Fruit fly (Drosophila melanogaster) whole organism, embryonic: ENCODE measurements around the gene CG13616.
A peak's percentile ranks its signal among the peaks of the same experiment; 100 is the strongest.

Source experiments
- BEAF-32 ChIP-seq: fragments of 200-800 bp; sonication (Bioruptor generic); optimal IDR thresholded peaks from 3 replicates; lab custom pipeline; 2017; ENCODE audit warnings: missing biosample characterization, missing genetic modification characterization, mild to moderate bottlenecking, moderate library complexity, missing genetic modification reagents
- CG10147 ChIP-seq: fragments of 200-800 bp; sonication (Bioruptor generic); optimal IDR thresholded peaks from 2 replicates; lab custom pipeline; 2019; ENCODE audit warnings: missing biosample characterization, mild to moderate bottlenecking, missing genetic modification characterization, moderate library complexity
- CG11560 ChIP-seq: fragments of 200-800 bp; sonication (Bioruptor generic); IDR thresholded peaks from 3 replicates; pipeline ENCODE4 v1.3.6; 2022; ENCODE audit warnings: missing biosample characterization, missing genetic modification characterization
- CG11723 ChIP-seq: fragments of 200-800 bp; sonication (Bioruptor generic); optimal IDR thresholded peaks from 2 replicates; lab custom pipeline; 2017; ENCODE audit warnings: missing biosample characterization, mild to moderate bottlenecking, missing genetic modification characterization
- CG12744 ChIP-seq: fragments of 200-800 bp; sonication (Bioruptor generic); optimal IDR thresholded peaks from 2 replicates; lab custom pipeline; 2016; ENCODE audit warnings: missing biosample characterization, missing genetic modification characterization
- CG15011 ChIP-seq: fragments of 200-800 bp; sonication (Bioruptor generic); optimal IDR thresholded peaks from 3 replicates; lab custom pipeline; 2018; ENCODE audit warnings: missing biosample characterization, mild to moderate bottlenecking, missing genetic modification characterization
- CG15514 ChIP-seq: fragments of 200-800 bp; sonication (Bioruptor generic); optimal IDR thresholded peaks from 3 replicates; lab custom pipeline; 2017; ENCODE audit warnings: missing biosample characterization, missing genetic modification characterization, mild to moderate bottlenecking, moderate library complexity, missing genetic modification reagents
- CG18476 ChIP-seq: fragments of 200-800 bp; sonication (Bioruptor generic); optimal IDR thresholded peaks from 2 replicates; lab custom pipeline; 2016; ENCODE audit warnings: missing biosample characterization, mild to moderate bottlenecking, missing genetic modification characterization
- CG31441 ChIP-seq: fragments of 200-800 bp; sonication (Bioruptor generic); IDR thresholded peaks from 2 replicates; pipeline ENCODE4 v1.3.6; 2022; ENCODE audit warnings: missing biosample characterization, missing genetic modification characterization
- CG34224 ChIP-seq: fragments of 200-800 bp; sonication (Bioruptor generic); IDR thresholded peaks from 3 replicates; pipeline ENCODE4 v1.3.6; 2022; ENCODE audit warnings: missing biosample characterization, missing genetic modification characterization; ENCODE audit not compliant: partially characterized antibody
- CG3838 ChIP-seq: fragments of 200-800 bp; sonication (Bioruptor generic); optimal IDR thresholded peaks from 3 replicates; lab custom pipeline; 2016; ENCODE audit warnings: missing biosample characterization, missing genetic modification characterization
- CG3847 ChIP-seq: fragments of 200-800 bp; sonication (Bioruptor generic); IDR thresholded peaks from 2 replicates; pipeline ENCODE4 v1.3.6; 2022; ENCODE audit warnings: missing biosample characterization, missing genetic modification characterization
- CG4617 ChIP-seq: fragments of 200-800 bp; sonication (Bioruptor generic); optimal IDR thresholded peaks from 3 replicates; lab custom pipeline; 2016; ENCODE audit warnings: missing biosample characterization, missing genetic modification characterization, borderline replicate concordance
- Dip2 ChIP-seq: fragments of 200-800 bp; sonication (Bioruptor generic); IDR thresholded peaks from 2 replicates; pipeline ENCODE4 v1.3.6; 2022; ENCODE audit warnings: missing biosample characterization, missing genetic modification characterization
- Dp ChIP-seq: fragments of 200-800 bp; sonication (Bioruptor generic); optimal IDR thresholded peaks from 2 replicates; lab custom pipeline; 2018; ENCODE audit warnings: missing biosample characterization, mild to moderate bottlenecking, missing genetic modification characterization, moderate library complexity
- Ets97D ChIP-seq: fragments of 200-800 bp; sonication (Bioruptor generic); optimal IDR thresholded peaks from 3 replicates; lab custom pipeline; 2016; ENCODE audit warnings: missing biosample characterization, missing genetic modification characterization
- HLH54F ChIP-seq: fragments of 200-800 bp; sonication (Bioruptor generic); optimal IDR thresholded peaks from 3 replicates; lab custom pipeline; 2016; ENCODE audit warnings: missing biosample characterization, missing genetic modification characterization
- HmgZ ChIP-seq: fragments of 200-800 bp; sonication (Bioruptor generic); optimal IDR thresholded peaks from 2 replicates; lab custom pipeline; 2018; ENCODE audit warnings: missing biosample characterization, mild to moderate bottlenecking, missing genetic modification characterization
- Hr39 ChIP-seq: fragments of >200 bp; optimal IDR thresholded peaks from 2 replicates; lab custom pipeline; 2017
- Hr78 ChIP-seq, 2 experiments: fragments of 200-800 bp in 1 of 2; fragments of >200 bp in 1 of 2; sonication (Bioruptor generic) in 1 of 2; optimal IDR thresholded peaks; 2 replicates each; lab custom pipeline; 2017 to 2019; ENCODE audit warnings: missing biosample characterization in 2 of 2, missing genetic modification characterization in 2 of 2, mild to moderate bottlenecking in 1 of 2, moderate library complexity in 1 of 2
- Lim3 ChIP-seq: fragments of 200-800 bp; sonication (Bioruptor generic); IDR thresholded peaks from 2 replicates; pipeline ENCODE4 v1.3.6; 2022; ENCODE audit warnings: missing biosample characterization, missing genetic modification characterization
- Mes4 ChIP-seq: fragments of 200-800 bp; sonication (Bioruptor generic); optimal IDR thresholded peaks from 2 replicates; lab custom pipeline; 2016; ENCODE audit warnings: missing biosample characterization, missing genetic modification characterization
- Oaz ChIP-seq: fragments of 200-800 bp; sonication (Bioruptor generic); IDR thresholded peaks from 2 replicates; pipeline ENCODE4 v1.3.6; 2022; ENCODE audit warnings: missing biosample characterization, missing genetic modification characterization
- Pdp1 ChIP-seq, 2 experiments: fragments of 200-800 bp; sonication (Bioruptor generic); optimal IDR thresholded peaks; 3 replicates each; lab custom pipeline; 2016; ENCODE audit warnings: missing biosample characterization in 2 of 2, missing genetic modification characterization in 2 of 2, mild to moderate bottlenecking in 1 of 2, moderate library complexity in 1 of 2
- Stat92E ChIP-seq, 3 experiments: fragments of >200 bp in 2 of 3; fragments of 200-800 bp in 1 of 3; sonication (Bioruptor generic) in 1 of 3; optimal IDR thresholded peaks; 2 replicates each; lab custom pipeline; 2017 to 2019; ENCODE audit warnings: missing biosample characterization in 3 of 3, missing genetic modification characterization in 3 of 3, mild to moderate bottlenecking in 1 of 3, moderate library complexity in 1 of 3
- YL-1 ChIP-seq: fragments of 200-800 bp; sonication (Bioruptor generic); optimal IDR thresholded peaks from 3 replicates; lab custom pipeline; 2017; ENCODE audit warnings: missing biosample characterization, mild to moderate bottlenecking, missing genetic modification characterization
- al ChIP-seq: fragments of 200-800 bp; sonication (Bioruptor generic); IDR thresholded peaks from 2 replicates; pipeline ENCODE4 v1.3.6; 2022; ENCODE audit warnings: missing biosample characterization, missing genetic modification characterization
- ato ChIP-seq: fragments of 200-800 bp; sonication (Bioruptor generic); IDR thresholded peaks from 2 replicates; pipeline ENCODE4 v1.3.6; 2022; ENCODE audit warnings: missing biosample characterization, missing genetic modification characterization; ENCODE audit not compliant: partially characterized antibody
- bbx ChIP-seq: fragments of 200-800 bp; sonication (Bioruptor generic); IDR thresholded peaks from 2 replicates; pipeline ENCODE4 v1.3.6; 2022; ENCODE audit warnings: missing biosample characterization, missing genetic modification characterization; ENCODE audit not compliant: partially characterized antibody
- dan ChIP-seq: fragments of 200-800 bp; sonication (Bioruptor generic); IDR thresholded peaks from 2 replicates; pipeline ENCODE4 v1.3.6; 2022; ENCODE audit warnings: missing biosample characterization, missing genetic modification characterization
- danr ChIP-seq: fragments of 200-800 bp; sonication (Bioruptor generic); IDR thresholded peaks from 2 replicates; pipeline ENCODE4 v1.3.6; 2022; ENCODE audit warnings: missing biosample characterization, missing genetic modification characterization
- dimm ChIP-seq: fragments of 200-800 bp; sonication (Bioruptor generic); IDR thresholded peaks from 2 replicates; pipeline ENCODE4 v1.3.6; 2022; ENCODE audit warnings: missing biosample characterization, missing genetic modification characterization
- exex ChIP-seq: fragments of 200-800 bp; sonication (Bioruptor generic); optimal IDR thresholded peaks from 4 replicates; lab custom pipeline; 2018; ENCODE audit warnings: missing biosample characterization, mild to moderate bottlenecking, missing genetic modification characterization, moderate library complexity
- gfzf ChIP-seq: fragments of 200-800 bp; sonication (Bioruptor generic); optimal IDR thresholded peaks from 2 replicates; lab custom pipeline; 2016; ENCODE audit warnings: missing biosample characterization, mild to moderate bottlenecking, missing genetic modification characterization, moderate library complexity
- grn ChIP-seq: fragments of 200-800 bp; sonication (Bioruptor generic); optimal IDR thresholded peaks from 3 replicates; lab custom pipeline; 2017; ENCODE audit warnings: missing biosample characterization, missing genetic modification characterization
- gsb ChIP-seq: fragments of 200-800 bp; sonication (Bioruptor generic); IDR thresholded peaks from 2 replicates; pipeline ENCODE4 v1.3.6; 2022; ENCODE audit warnings: missing biosample characterization, missing genetic modification characterization
- mirr ChIP-seq: fragments of 200-800 bp; sonication (Bioruptor generic); optimal IDR thresholded peaks from 3 replicates; lab custom pipeline; 2018; ENCODE audit warnings: missing biosample characterization, mild to moderate bottlenecking, missing genetic modification characterization
- odd ChIP-seq: fragments of 200-800 bp; sonication (Bioruptor generic); optimal IDR thresholded peaks from 2 replicates; lab custom pipeline; 2017; ENCODE audit warnings: missing biosample characterization, mild to moderate bottlenecking, missing genetic modification characterization
- pita ChIP-seq: fragments of 200-800 bp; sonication (Bioruptor generic); optimal IDR thresholded peaks from 2 replicates; lab custom pipeline; 2017; ENCODE audit warnings: missing biosample characterization, mild to moderate bottlenecking, missing genetic modification characterization
- psq ChIP-seq: fragments of 200-800 bp; sonication (Bioruptor generic); optimal IDR thresholded peaks from 2 replicates; lab custom pipeline; 2017; ENCODE audit warnings: missing biosample characterization, missing genetic modification characterization
- pzg ChIP-seq: fragments of 200-800 bp; sonication (Bioruptor generic); optimal IDR thresholded peaks from 3 replicates; lab custom pipeline; 2018; ENCODE audit warnings: missing biosample characterization, mild to moderate bottlenecking, missing genetic modification characterization, moderate library complexity
- rib ChIP-seq: fragments of 200-800 bp; sonication (Bioruptor generic); IDR thresholded peaks from 2 replicates; pipeline ENCODE4 v1.3.6; 2022; ENCODE audit warnings: missing biosample characterization, missing genetic modification characterization
- ssp ChIP-seq: fragments of 200-800 bp; sonication (Bioruptor generic); IDR thresholded peaks from 2 replicates; pipeline ENCODE4 v1.3.6; 2022; ENCODE audit warnings: missing biosample characterization, missing genetic modification characterization
- stc ChIP-seq: fragments of 200-800 bp; sonication (Bioruptor generic); IDR thresholded peaks from 2 replicates; pipeline ENCODE4 v1.3.6; 2022; ENCODE audit warnings: missing biosample characterization, missing genetic modification characterization
- trem ChIP-seq: fragments of 200-800 bp; optimal IDR thresholded peaks from 3 replicates; lab custom pipeline; 2019; ENCODE audit warnings: missing biosample characterization, mild to moderate bottlenecking, missing genetic modification characterization, moderate library complexity
- zen2 ChIP-seq: fragments of 200-800 bp; sonication (Bioruptor generic); IDR thresholded peaks from 3 replicates; pipeline ENCODE4 v1.3.6; 2022; ENCODE audit warnings: missing biosample characterization, missing genetic modification characterization; ENCODE audit not compliant: partially characterized antibody

The CG13616 gene

dm6 chr3R:24348420-24349190 is 44.1 kb upstream of the CG13616 start, which contains the start of the genes CG5746 and CG6454 (continued):
- peak; percentile 76 for TF ChIP-seq gfzf (GFP tag; lab: Kevin White, UChicago)
- TF ChIP-seq, all 482 proteins: peak for 168

dm6 chr3R:24353448-24353847 is 39.2 kb upstream of the CG13616 start:
- no peak for TF ChIP-seq ssp (GFP tag; lab: Robert Waterston, UW)
- no peak for TF ChIP-seq CG15011 (GFP tag; lab: Kevin White, UChicago)
- no peak for TF ChIP-seq grn (GFP tag; lab: Kevin White, UChicago)
- no peak for TF ChIP-seq Lim3 (GFP tag; lab: Robert Waterston, UW)
- TF ChIP-seq CG18476, result no peak
- TF ChIP-seq CG15514 (GFP tag; lab: Kevin White, UChicago), result no peak
- no peak for TF ChIP-seq gsb (GFP tag; lab: Robert Waterston, UW)
- TF ChIP-seq mirr (GFP tag; lab: Kevin White, UChicago), result peak; percentile 79
- no peak for TF ChIP-seq Oaz (GFP tag; lab: Robert Waterston, UW)
- no peak for TF ChIP-seq CG12744 (GFP tag; lab: Kevin White, UChicago)
- no peak for TF ChIP-seq Hr78 (GFP tag; optimal IDR thresholded peaks at IDR 0.05; lab: Kevin White, UChicago)
- no peak for TF ChIP-seq CG31441 (GFP tag; lab: Robert Waterston, UW)
- TF ChIP-seq exex (tag; lab: Kevin White, UChicago), result peak; percentile 78
- TF ChIP-seq Pdp1 (GFP tag; optimal IDR thresholded peaks at IDR 0.05; lab: Kevin White, UChicago), result no peak
- TF ChIP-seq CG3847 (GFP tag; lab: Robert Waterston, UW), result no peak
- TF ChIP-seq HmgZ (tag; lab: Kevin White, UChicago), result no peak

DNA sequence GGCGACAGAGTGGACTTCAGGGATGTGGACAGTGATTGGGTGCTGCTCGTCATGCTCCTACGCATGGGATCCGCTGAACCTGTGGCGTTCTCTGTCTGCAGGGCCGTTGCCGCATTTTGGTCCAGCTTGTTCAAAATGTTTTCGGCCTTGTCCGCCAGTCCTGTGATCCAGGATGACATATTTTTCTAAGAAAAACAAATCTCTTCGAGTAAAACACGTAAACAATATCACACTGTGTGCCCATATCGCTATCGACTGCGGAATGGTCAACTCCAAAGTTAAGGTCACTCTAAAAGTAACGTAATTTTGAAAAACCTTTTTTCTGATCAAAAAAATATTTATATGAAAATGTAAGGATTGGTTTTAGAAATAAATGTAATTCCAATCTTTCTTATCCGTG is 35.0 kb upstream of the CG13616 start, which contains the start of gene Golgin84:
Gene Golgin84 (minus strand): TSS at position 241 of the 400 bp plus-strand sequence.
- TF ChIP-seq pzg (GFP tag; lab: Kevin White, UChicago), result peak; percentile 36
- TF ChIP-seq CG11560, result no peak
- no peak for TF ChIP-seq zen2 (GFP tag; lab: Robert Waterston, UW)
- TF ChIP-seq YL-1 (GFP tag; lab: Kevin White, UChicago), result peak; percentile 26
- no peak for TF ChIP-seq al (GFP tag; lab: Robert Waterston, UW)
- no peak for TF ChIP-seq CG11723 (GFP tag; lab: Kevin White, UChicago)
- no peak for TF ChIP-seq pita (GFP tag; lab: Kevin White, UChicago)
- TF ChIP-seq dan (GFP tag; lab: Robert Waterston, UW), result no peak
- TF ChIP-seq CG34224, result no peak
- no peak for TF ChIP-seq Mes4 (GFP tag; lab: Kevin White, UChicago)
- TF ChIP-seq Dp (GFP tag; lab: Kevin White, UChicago), result peak; percentile 21
- peak; percentile 10 for TF ChIP-seq trem
- no peak for TF ChIP-seq Stat92E (GFP tag; optimal IDR thresholded peaks at IDR 0.05; lab: Kevin White, UChicago)
- TF ChIP-seq CG4617 (GFP tag; lab: Kevin White, UChicago), result peak; percentile 67
- TF ChIP-seq BEAF-32 (GFP tag; lab: Kevin White, UChicago), result peak; percentile 16
- no peak for TF ChIP-seq Hr39 (lab: Kevin White, UChicago)
- TF ChIP-seq HLH54F, result no peak
- no peak for TF ChIP-seq Dip2
- no peak for TF ChIP-seq danr
- no peak for TF ChIP-seq dimm (GFP tag; lab: Robert Waterston, UW)
- TF ChIP-seq stc (GFP tag; lab: Robert Waterston, UW), result no peak
- TF ChIP-seq CG10147, result no peak
- TF ChIP-seq rib, result no peak
- no peak for TF ChIP-seq bbx
- TF ChIP-seq odd (GFP tag; lab: Kevin White, UChicago), result no peak
- peak; percentile 22; the same call in 1 of the 2 replicates for TF ChIP-seq ato
- no peak for TF ChIP-seq psq (GFP tag; lab: Kevin White, UChicago)
- TF ChIP-seq CG3838 (GFP tag; lab: Kevin White, UChicago), result no peak
- peak; percentile 16 for TF ChIP-seq Ets97D
